Worm (Caenorhabditis elegans): ENCODE results near the gene twk-20.

The twk-20 gene

DNA sequence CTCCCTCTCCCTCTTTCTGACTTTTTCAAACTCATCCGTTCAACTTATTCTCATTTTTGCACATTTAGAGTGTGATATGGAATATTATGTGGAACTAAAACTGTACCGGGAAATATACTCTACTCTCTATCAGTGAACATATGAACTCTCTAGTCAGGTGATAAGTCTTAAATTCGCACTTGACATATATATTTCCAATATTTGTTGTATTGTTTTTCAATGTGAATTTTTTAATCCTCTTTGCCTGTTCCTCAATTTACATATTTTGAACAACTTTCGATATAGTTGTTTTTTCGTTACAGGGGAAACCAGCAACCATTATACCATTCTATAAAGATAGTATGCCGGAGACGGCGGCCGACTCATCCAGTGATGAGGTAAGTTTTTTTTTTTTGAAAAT lies 20.5 kb downstream of the twk-20 start, which contains the start of gene C04A11.1:
C04A11.1 (plus strand) TSS at position 301 of the 400 bp plus-strand sequence.
- TF ChIP-seq ceh-8 (GFP tag; optimal IDR thresholded peaks at IDR 0.05), result no peak
- no peak for TF ChIP-seq tlp-1 (tag; optimal IDR thresholded peaks at IDR 0.05)
- TF ChIP-seq nhr-90 (tag; optimal IDR thresholded peaks at IDR 0.05; ENCODE audit: poor library complexity), result no peak
- no peak for TF ChIP-seq unc-86 (tag; optimal IDR thresholded peaks at IDR 0.05)
- TF ChIP-seq hpl-2 (GFP tag; optimal IDR thresholded peaks at IDR 0.05), result no peak
- TF ChIP-seq ceh-82 (tag; optimal IDR thresholded peaks at IDR 0.05), result no peak
- TF ChIP-seq unc-62 (GFP tag; optimal IDR thresholded peaks at IDR 0.05), result no peak
- TF ChIP-seq mef-2 (tag; optimal IDR thresholded peaks at IDR 0.05), result no peak
- no peak for TF ChIP-seq nhr-11 (tag; optimal IDR thresholded peaks at IDR 0.05)
- no peak for TF ChIP-seq zag-1 (tag; optimal IDR thresholded peaks at IDR 0.05)
- no peak for TF ChIP-seq hlh-17 (GFP tag; optimal IDR thresholded peaks at IDR 0.05; ENCODE audit: borderline replicate concordance)
- TF ChIP-seq nhr-12 (tag; optimal IDR thresholded peaks at IDR 0.05), result no peak
- no peak for TF ChIP-seq ztf-11 (tag; optimal IDR thresholded peaks at IDR 0.05)
- no peak for TF ChIP-seq C04F5.9 (tag; optimal IDR thresholded peaks at IDR 0.05)
- no peak for TF ChIP-seq ceh-90 (tag; optimal IDR thresholded peaks at IDR 0.05)
- TF ChIP-seq lir-3 (tag; optimal IDR thresholded peaks at IDR 0.05; ENCODE audit: poor library complexity), result no peak
- TF ChIP-seq fkh-8 (tag; optimal IDR thresholded peaks at IDR 0.05), result no peak
- TF ChIP-seq swsn-7 (tag; optimal IDR thresholded peaks at IDR 0.05), result no peak

DNA sequence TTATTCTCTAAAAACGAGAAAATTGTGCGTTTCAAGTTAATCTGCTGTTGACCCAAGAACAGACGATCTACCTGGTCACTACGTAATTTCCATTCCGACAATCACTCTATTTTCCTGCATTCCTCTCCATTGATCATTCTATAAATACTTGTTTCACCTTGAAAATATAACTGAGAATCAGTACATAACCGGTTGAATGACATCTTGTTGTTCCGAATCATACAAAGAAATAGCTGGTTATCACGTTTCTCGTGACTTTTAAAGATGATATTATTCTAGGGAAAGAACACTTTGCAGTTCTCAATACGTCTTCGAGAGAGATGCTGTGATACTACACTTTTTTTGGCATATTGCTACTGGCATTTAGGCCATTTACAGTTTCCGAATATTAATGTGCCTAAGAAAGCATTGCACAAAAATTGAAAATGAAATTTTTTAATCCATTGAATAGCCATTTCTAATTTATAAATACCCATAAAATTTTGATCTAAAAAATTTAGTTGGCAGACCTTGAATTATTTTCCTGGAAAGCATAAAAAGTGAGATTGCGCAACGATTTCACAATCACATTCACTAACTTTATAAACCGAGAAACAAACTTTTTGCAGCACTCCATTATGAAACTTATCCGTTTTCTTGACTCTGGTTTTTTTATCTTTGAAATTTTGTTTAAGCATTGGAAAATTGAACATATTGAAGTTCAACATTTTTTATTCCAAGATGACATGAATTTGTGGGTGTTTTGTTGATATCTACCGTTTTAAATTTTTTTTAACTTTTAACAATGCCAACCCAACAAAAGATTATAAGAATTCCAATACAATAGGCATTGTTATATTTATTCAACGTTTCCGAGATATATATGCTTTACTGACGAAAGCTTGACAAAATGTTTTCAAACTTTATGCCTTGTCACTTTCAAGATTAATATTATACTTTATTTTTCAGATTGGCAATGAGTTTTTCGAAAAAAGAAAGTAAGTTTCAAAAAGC lies 24.3 kb downstream of the twk-20 start, which contains the start of gene C04A11.5:
C04A11.5 (plus strand) TSS at position 943 of the 993 bp plus-strand sequence.
- TF ChIP-seq zip-4 (GFP tag; optimal IDR thresholded peaks at IDR 0.05), result no peak
- TF ChIP-seq zag-1 (tag; optimal IDR thresholded peaks at IDR 0.05), result no peak
- TF ChIP-seq dpl-1 (GFP tag; optimal IDR thresholded peaks at IDR 0.05), result no peak
- TF ChIP-seq nhr-71 (tag; optimal IDR thresholded peaks at IDR 0.05), result peak; percentile 36
- no peak for TF ChIP-seq ztf-11 (tag; optimal IDR thresholded peaks at IDR 0.05)
- TF ChIP-seq snpc-4 (tag; optimal IDR thresholded peaks at IDR 0.05), result no peak
- no peak for TF ChIP-seq egl-13 (tag; optimal IDR thresholded peaks at IDR 0.05)
- TF ChIP-seq mep-1 (tag; optimal IDR thresholded peaks at IDR 0.05), result peak; percentile 1
- TF ChIP-seq skn-1 (tag; optimal IDR thresholded peaks at IDR 0.05), result no peak
- peak; percentile 70 for TF ChIP-seq nhr-20 (tag; optimal IDR thresholded peaks at IDR 0.05)
- TF ChIP-seq fkh-8 (tag; optimal IDR thresholded peaks at IDR 0.05), result no peak
- TF ChIP-seq mdl-1 (tag; optimal IDR thresholded peaks at IDR 0.05), result no peak
- no peak for TF ChIP-seq dsc-1 (tag; optimal IDR thresholded peaks at IDR 0.05)
- no peak for TF ChIP-seq unc-86 (tag; optimal IDR thresholded peaks at IDR 0.05)
- TF ChIP-seq lin-14 (GFP tag; optimal IDR thresholded peaks at IDR 0.05), result peak; percentile 73
- TF ChIP-seq tbx-2 (tag; optimal IDR thresholded peaks at IDR 0.05), result no peak
- TF ChIP-seq nhr-28 (tag; optimal IDR thresholded peaks at IDR 0.05), result no peak
- TF ChIP-seq hlh-4 (tag; optimal IDR thresholded peaks at IDR 0.05), result no peak
- TF ChIP-seq xbp-1 (tag; optimal IDR thresholded peaks at IDR 0.05), result no peak
- peak in 1 of 2 experiments; percentile 5 for TF ChIP-seq lsy-2 (tag; optimal IDR thresholded peaks at IDR 0.05)
- TF ChIP-seq unc-130 (tag; optimal IDR thresholded peaks at IDR 0.05), result no peak
- TF ChIP-seq elt-3 (tag; optimal IDR thresholded peaks at IDR 0.05), result peak in 2 of 6 experiments; percentile 69 to 84
- TF ChIP-seq blmp-1 (tag; optimal IDR thresholded peaks at IDR 0.05), result peak; percentile 9
- TF ChIP-seq lin-15B (tag; optimal IDR thresholded peaks at IDR 0.05), result no peak
- TF ChIP-seq pqm-1 (tag; optimal IDR thresholded peaks at IDR 0.05), result no peak
- no peak for TF ChIP-seq ceh-63 (GFP tag; optimal IDR thresholded peaks at IDR 0.05)
- no peak for TF ChIP-seq vab-15 (tag; optimal IDR thresholded peaks at IDR 0.05)
- no peak for TF ChIP-seq ceh-82 (tag; optimal IDR thresholded peaks at IDR 0.05)
- TF ChIP-seq nhr-76 (tag; optimal IDR thresholded peaks at IDR 0.05), result no peak
- TF ChIP-seq nhr-19 (GFP tag; conservative IDR thresholded peaks at IDR 0.05), result no peak; the same call in 1 of the 2 replicates
- TF ChIP-seq grh-1 (GFP tag; IDR thresholded peaks at IDR 0.05), result peak; percentile 76
- TF ChIP-seq pax-3 (tag; optimal IDR thresholded peaks at IDR 0.05), result no peak
- TF ChIP-seq ceh-90 (tag; optimal IDR thresholded peaks at IDR 0.05), result no peak
- TF ChIP-seq unc-62 (GFP tag; optimal IDR thresholded peaks at IDR 0.05), result no peak
- no peak for TF ChIP-seq fos-1 (tag; optimal IDR thresholded peaks at IDR 0.05)
- peak; percentile 6 for TF ChIP-seq pag-3 (tag; optimal IDR thresholded peaks at IDR 0.05; ENCODE audit: borderline replicate concordance, insufficient read depth)
- TF ChIP-seq lin-35 (GFP tag; optimal IDR thresholded peaks at IDR 0.05), result peak in 1 of 2 experiments; percentile 4

All from whole organism, L1 larva.